Worm (Caenorhabditis elegans): ENCODE measurements around the gene col-93.

- TF ChIP-seq M03D4.4 (tag; optimal IDR thresholded peaks at IDR 0.05): no peak
- no peak for TF ChIP-seq unc-62 (GFP tag; optimal IDR thresholded peaks at IDR 0.05)
- TF ChIP-seq lsy-2 (tag; optimal IDR thresholded peaks at IDR 0.05): no peak
- no peak for TF ChIP-seq nhr-237 (tag; optimal IDR thresholded peaks at IDR 0.05)
- no peak for TF ChIP-seq hlh-1 (tag; optimal IDR thresholded peaks at IDR 0.05)
- TF ChIP-seq unc-39 (tag; optimal IDR thresholded peaks at IDR 0.05): no peak
- no peak for TF ChIP-seq ztf-11 (tag; optimal IDR thresholded peaks at IDR 0.05)
- no peak for TF ChIP-seq elt-1 (tag; optimal IDR thresholded peaks at IDR 0.05; ENCODE audit: borderline replicate concordance, insufficient read depth)
Measured at ce11 chrIII:10981555-10981954, 3.9 kb downstream of the col-93 start.

All from whole organism, mixed stage, embryonic.